Fruit fly (Drosophila melanogaster) whole organism, embryonic: Measurements from ENCODE around the gene Ac13E.

Source experiments
- Ada2b ChIP-seq: fragments of 200-800 bp; sonication (Bioruptor generic); IDR thresholded peaks from 2 replicates; pipeline ENCODE4 v1.3.6; 2022; ENCODE audit warnings: missing biosample characterization, missing genetic modification characterization
- CG12236 ChIP-seq: fragments of 200-800 bp; sonication (Bioruptor generic); optimal IDR thresholded peaks from 2 replicates; lab custom pipeline; 2016; ENCODE audit warnings: missing biosample characterization, missing genetic modification characterization
- CG13775 ChIP-seq: fragments of 200-800 bp; sonication (Bioruptor generic); optimal IDR thresholded peaks from 3 replicates; lab custom pipeline; 2017; ENCODE audit warnings: missing biosample characterization, mild to moderate bottlenecking, missing genetic modification characterization
- CG15011 ChIP-seq: fragments of 200-800 bp; sonication (Bioruptor generic); optimal IDR thresholded peaks from 3 replicates; lab custom pipeline; 2018; ENCODE audit warnings: missing biosample characterization, mild to moderate bottlenecking, missing genetic modification characterization
- CG15073 ChIP-seq: fragments of 200-800 bp; sonication (Bioruptor generic); optimal IDR thresholded peaks from 2 replicates; lab custom pipeline; 2016; ENCODE audit warnings: missing biosample characterization, missing genetic modification characterization
- CG3065 ChIP-seq: fragments of 200-800 bp; sonication (Bioruptor generic); optimal IDR thresholded peaks from 2 replicates; lab custom pipeline; 2016; ENCODE audit warnings: missing biosample characterization, missing genetic modification characterization
- CG31365 ChIP-seq: fragments of 200-800 bp; sonication (Bioruptor generic); optimal IDR thresholded peaks from 2 replicates; lab custom pipeline; 2018; ENCODE audit warnings: missing biosample characterization, mild to moderate bottlenecking, missing genetic modification characterization
- CG32532 ChIP-seq: fragments of 200-800 bp; sonication (Bioruptor generic); IDR thresholded peaks from 2 replicates; pipeline ENCODE4 v1.3.6; 2022; ENCODE audit warnings: missing biosample characterization, missing genetic modification characterization
- CG34376 ChIP-seq: fragments of 200-800 bp; sonication (Bioruptor generic); optimal IDR thresholded peaks from 2 replicates; lab custom pipeline; 2018; ENCODE audit warnings: missing biosample characterization, mild to moderate bottlenecking, missing genetic modification characterization
- CG3838 ChIP-seq: fragments of 200-800 bp; sonication (Bioruptor generic); optimal IDR thresholded peaks from 3 replicates; lab custom pipeline; 2016; ENCODE audit warnings: missing biosample characterization, missing genetic modification characterization
- CG6175 ChIP-seq: fragments of 200-800 bp; sonication (Bioruptor generic); IDR thresholded peaks from 3 replicates; pipeline ENCODE4 v1.3.6; 2022; ENCODE audit warnings: missing biosample characterization, missing genetic modification characterization
- CG6683 ChIP-seq: fragments of 200-800 bp; sonication (Bioruptor generic); optimal IDR thresholded peaks from 2 replicates; lab custom pipeline; 2017; ENCODE audit warnings: missing biosample characterization, mild to moderate bottlenecking, missing genetic modification characterization, missing genetic modification reagents
- CG6854 ChIP-seq: fragments of 200-800 bp; sonication (Bioruptor generic); optimal IDR thresholded peaks from 3 replicates; lab custom pipeline; 2017; ENCODE audit warnings: missing biosample characterization, mild to moderate bottlenecking, missing genetic modification characterization
- CG7963 ChIP-seq: fragments of 200-800 bp; sonication (Bioruptor generic); IDR thresholded peaks from 3 replicates; pipeline ENCODE4 v1.3.6; 2022; ENCODE audit warnings: missing biosample characterization, missing genetic modification characterization; ENCODE audit not compliant: partially characterized antibody
- CG9609 ChIP-seq: fragments of 200-800 bp; sonication (Bioruptor generic); optimal IDR thresholded peaks from 3 replicates; lab custom pipeline; 2016; ENCODE audit warnings: missing biosample characterization, missing genetic modification characterization
- Deaf1 ChIP-seq: fragments of 200-800 bp; optimal IDR thresholded peaks from 3 replicates; lab custom pipeline; 2019; ENCODE audit warnings: missing biosample characterization, mild to moderate bottlenecking, missing genetic modification characterization, moderate library complexity
- Doc3 ChIP-seq: fragments of 200-800 bp; sonication (Bioruptor generic); IDR thresholded peaks from 3 replicates; pipeline ENCODE4 v1.3.6; 2022; ENCODE audit warnings: missing biosample characterization, missing genetic modification characterization; ENCODE audit not compliant: partially characterized antibody
- Lpt ChIP-seq: fragments of >200 bp; optimal IDR thresholded peaks from 2 replicates; lab custom pipeline; 2018; ENCODE audit warnings: missing biosample characterization, missing genetic modification characterization
- Meics ChIP-seq: fragments of 200-800 bp; sonication (Bioruptor generic); optimal IDR thresholded peaks from 2 replicates; lab custom pipeline; 2017; ENCODE audit warnings: missing biosample characterization, mild to moderate bottlenecking, missing genetic modification characterization
- NC2α ChIP-seq: fragments of 200-800 bp; sonication (Bioruptor generic); optimal IDR thresholded peaks from 2 replicates; lab custom pipeline; 2016; ENCODE audit warnings: missing biosample characterization, missing genetic modification characterization
- Opbp ChIP-seq: fragments of 200-800 bp; sonication (Bioruptor generic); IDR thresholded peaks from 3 replicates; pipeline ENCODE4 v1.3.6; 2022; ENCODE audit warnings: missing biosample characterization, missing genetic modification characterization; ENCODE audit not compliant: partially characterized antibody
- Sry-δ ChIP-seq: fragments of 200-800 bp; sonication (Bioruptor generic); optimal IDR thresholded peaks from 2 replicates; lab custom pipeline; 2016; ENCODE audit warnings: missing biosample characterization, missing genetic modification characterization
- ab ChIP-seq: fragments of 200-800 bp; sonication (Bioruptor generic); optimal IDR thresholded peaks from 2 replicates; lab custom pipeline; 2016; ENCODE audit warnings: missing biosample characterization, missing genetic modification characterization
- az2 ChIP-seq: fragments of 200-800 bp; sonication (Bioruptor generic); optimal IDR thresholded peaks from 3 replicates; lab custom pipeline; 2016; ENCODE audit warnings: missing biosample characterization, missing genetic modification characterization
- bbx ChIP-seq: fragments of 200-800 bp; sonication (Bioruptor generic); IDR thresholded peaks from 2 replicates; pipeline ENCODE4 v1.3.6; 2022; ENCODE audit warnings: missing biosample characterization, missing genetic modification characterization; ENCODE audit not compliant: partially characterized antibody
- bigmax ChIP-seq: fragments of 200-800 bp; sonication (Bioruptor generic); optimal IDR thresholded peaks from 2 replicates; lab custom pipeline; 2018; ENCODE audit warnings: missing biosample characterization, mild to moderate bottlenecking, missing genetic modification characterization
- btn ChIP-seq: fragments of 200-800 bp; sonication (Bioruptor generic); optimal IDR thresholded peaks from 2 replicates; lab custom pipeline; 2016; ENCODE audit warnings: missing biosample characterization, missing genetic modification characterization
- cas ChIP-seq: fragments of 200-800 bp; sonication (Bioruptor generic); IDR thresholded peaks from 2 replicates; pipeline ENCODE4 v1.3.6; 2022; ENCODE audit warnings: missing biosample characterization, missing genetic modification characterization
- emc ChIP-seq: fragments of 200-800 bp; sonication (Bioruptor generic); optimal IDR thresholded peaks from 2 replicates; lab custom pipeline; 2016; ENCODE audit warnings: missing biosample characterization, missing genetic modification characterization
- gce ChIP-seq: fragments of 200-800 bp; sonication (Bioruptor generic); IDR thresholded peaks from 3 replicates; pipeline ENCODE4 v1.3.6; 2022; ENCODE audit warnings: missing biosample characterization, missing genetic modification characterization
- grau ChIP-seq: fragments of 200-800 bp; optimal IDR thresholded peaks from 3 replicates; lab custom pipeline; 2019; ENCODE audit warnings: missing biosample characterization, mild to moderate bottlenecking, missing genetic modification characterization, moderate library complexity
- gro ChIP-seq: fragments of 200-800 bp; sonication (Bioruptor generic); optimal IDR thresholded peaks from 2 replicates; lab custom pipeline; 2016; ENCODE audit warnings: missing biosample characterization, missing genetic modification characterization
- hb ChIP-seq: fragments of 200-800 bp; sonication (Bioruptor generic); IDR thresholded peaks from 3 replicates; pipeline ENCODE4 v1.3.6; 2022; ENCODE audit warnings: missing biosample characterization, missing genetic modification characterization; ENCODE audit not compliant: partially characterized antibody
- hbn ChIP-seq: fragments of 200-800 bp; sonication (Bioruptor generic); IDR thresholded peaks from 2 replicates; pipeline ENCODE4 v1.3.6; 2022; ENCODE audit warnings: missing biosample characterization, missing genetic modification characterization; ENCODE audit not compliant: partially characterized antibody
- her ChIP-seq: fragments of 200-800 bp; sonication (Bioruptor generic); optimal IDR thresholded peaks from 2 replicates; lab custom pipeline; 2016; ENCODE audit warnings: missing biosample characterization, missing genetic modification characterization
- hkb ChIP-seq, 2 experiments: fragments of 200-800 bp in 1 of 2; fragments of >200 bp in 1 of 2; sonication (Bioruptor generic) in 1 of 2; IDR thresholded peaks in 1 of 2; optimal IDR thresholded peaks in 1 of 2; 2 replicates each; pipeline versions ENCODE4 v1.3.6 to Lab custom; 2017 to 2022; ENCODE audit warnings: missing biosample characterization in 1 of 2, missing genetic modification characterization in 1 of 2
- insv ChIP-seq, 2 experiments: fragments of 200-800 bp; sonication (Bioruptor generic); optimal IDR thresholded peaks; 3 replicates each; lab custom pipeline; 2016 to 2018; ENCODE audit warnings: missing biosample characterization in 2 of 2, missing genetic modification characterization in 2 of 2
- jigr1 ChIP-seq: fragments of 200-800 bp; sonication (Bioruptor generic); IDR thresholded peaks from 3 replicates; pipeline ENCODE4 v1.3.6; 2022; ENCODE audit warnings: missing biosample characterization, missing genetic modification characterization
- jumu ChIP-seq: fragments of 200-800 bp; sonication (Bioruptor generic); optimal IDR thresholded peaks from 3 replicates; lab custom pipeline; 2016; ENCODE audit warnings: missing biosample characterization, missing genetic modification characterization
- kni ChIP-seq: fragments of 200-800 bp; sonication (Bioruptor generic); optimal IDR thresholded peaks from 3 replicates; lab custom pipeline; 2017; ENCODE audit warnings: mild to moderate bottlenecking, missing biosample characterization, missing genetic modification reagents, missing genetic modification characterization
- lov ChIP-seq, 2 experiments: fragments of 200-800 bp in 1 of 2; fragments of >200 bp in 1 of 2; sonication (Bioruptor generic) in 1 of 2; IDR thresholded peaks in 1 of 2; optimal IDR thresholded peaks in 1 of 2; 2 replicates in 1 of 2; 3 replicates in 1 of 2; pipeline versions ENCODE4 v1.3.6 to Lab custom; 2017 to 2022; ENCODE audit warnings: missing biosample characterization in 1 of 2, missing genetic modification characterization in 1 of 2
- mam ChIP-seq: fragments of 200-800 bp; sonication (Bioruptor generic); optimal IDR thresholded peaks from 3 replicates; lab custom pipeline; 2016; ENCODE audit warnings: missing biosample characterization, missing genetic modification characterization
- ranshi ChIP-seq: fragments of 200-800 bp; sonication (Bioruptor generic); IDR thresholded peaks from 2 replicates; pipeline ENCODE4 v1.3.6; 2022; ENCODE audit warnings: missing biosample characterization, missing genetic modification characterization
- sens-2 ChIP-seq: fragments of 200-800 bp; sonication (Bioruptor generic); IDR thresholded peaks from 2 replicates; pipeline ENCODE4 v1.3.6; 2022; ENCODE audit warnings: missing biosample characterization, missing genetic modification characterization
- seq ChIP-seq: fragments of 200-800 bp; sonication (Bioruptor generic); IDR thresholded peaks from 2 replicates; pipeline ENCODE4 v1.3.6; 2022; ENCODE audit warnings: missing biosample characterization, missing genetic modification characterization
- slbo ChIP-seq: fragments of 200-800 bp; sonication (Bioruptor generic); IDR thresholded peaks from 2 replicates; pipeline ENCODE4 v1.3.6; 2022; ENCODE audit warnings: missing biosample characterization, missing genetic modification characterization
- sna ChIP-seq: fragments of 200-800 bp; sonication (Bioruptor generic); IDR thresholded peaks from 2 replicates; pipeline ENCODE4 v1.3.6; 2022; ENCODE audit warnings: missing biosample characterization, missing genetic modification characterization; ENCODE audit not compliant: partially characterized antibody
- tap ChIP-seq: fragments of 200-800 bp; optimal IDR thresholded peaks from 3 replicates; lab custom pipeline; 2019; ENCODE audit warnings: missing biosample characterization, mild to moderate bottlenecking, missing genetic modification characterization, moderate library complexity
- tna ChIP-seq: fragments of 200-800 bp; sonication (Bioruptor generic); IDR thresholded peaks from 2 replicates; pipeline ENCODE4 v1.3.6; 2022; ENCODE audit warnings: missing biosample characterization, missing genetic modification characterization; ENCODE audit not compliant: partially characterized antibody
- yki ChIP-seq: fragments of >200 bp; optimal IDR thresholded peaks from 3 replicates; lab custom pipeline; 2018
- zf30C ChIP-seq: fragments of 200-800 bp; sonication (Bioruptor generic); optimal IDR thresholded peaks from 3 replicates; lab custom pipeline; 2018; ENCODE audit warnings: missing biosample characterization, mild to moderate bottlenecking, missing genetic modification characterization

The Ac13E gene

DNA sequence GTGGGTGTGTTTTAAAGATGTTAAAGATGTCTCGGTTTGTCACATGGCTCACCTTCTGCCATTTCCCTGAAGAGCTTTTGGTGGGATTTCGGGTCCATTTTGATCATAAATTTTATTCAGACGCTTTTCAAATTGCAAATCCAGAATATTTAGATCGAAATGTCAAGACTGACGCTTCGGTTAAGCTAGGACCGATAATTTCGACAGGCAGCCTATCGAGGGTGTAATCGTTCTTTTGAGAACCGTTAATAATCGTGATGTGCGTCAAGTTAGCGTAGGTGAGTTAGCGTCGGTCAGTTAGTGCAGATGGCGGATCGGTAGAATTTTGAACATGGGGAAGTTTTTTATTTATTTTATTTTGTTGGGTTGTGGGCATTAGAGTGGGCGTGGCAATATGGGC is 21.5 kb upstream of the Ac13E start, which contains the start of gene CG42299 (continued):
- TF ChIP-seq zf30C (GFP tag; lab: Kevin White, UChicago) = no peak
- no peak for TF ChIP-seq sens-2 (GFP tag; lab: Robert Waterston, UW)
- TF ChIP-seq hkb (optimal IDR thresholded peaks at IDR 0.05; lab: Kevin White, UChicago) = no peak
- TF ChIP-seq hkb (GFP tag; IDR thresholded peaks at IDR 0.05; lab: Robert Waterston, UW) = no peak
- TF ChIP-seq Lpt (GFP tag; lab: Kevin White, UChicago) = no peak
- TF ChIP-seq Doc3 = 0 out of 3 replicates have a peak, but pooled peaks have one; percentile 11
- TF ChIP-seq cas (GFP tag; lab: Robert Waterston, UW) = no peak
- TF ChIP-seq mam (GFP tag; lab: Kevin White, UChicago) = no peak
- TF ChIP-seq seq (GFP tag; lab: Robert Waterston, UW) = no peak
- no peak for TF ChIP-seq CG31365 (tag; lab: Kevin White, UChicago)
- no peak for TF ChIP-seq Deaf1 (tag; lab: Kevin White, UChicago)
- peak; percentile 77; the same call in 2 of the 3 replicates for TF ChIP-seq Opbp
- TF ChIP-seq gro = no peak
- TF ChIP-seq tna = peak; percentile 71
- no peak for TF ChIP-seq slbo (GFP tag; lab: Robert Waterston, UW)
- TF ChIP-seq lov (optimal IDR thresholded peaks at IDR 0.05; lab: Kevin White, UChicago) = no peak
- TF ChIP-seq lov (GFP tag; IDR thresholded peaks at IDR 0.05; lab: Robert Waterston, UW) = no peak
- TF ChIP-seq tap (tag; lab: Kevin White, UChicago) = no peak
- no peak for TF ChIP-seq az2 (GFP tag; lab: Kevin White, UChicago)
- TF ChIP-seq NC2α (GFP tag; lab: Kevin White, UChicago) = no peak
- peak; percentile 76 for TF ChIP-seq CG7963 (GFP tag; lab: Robert Waterston, UW)
- no peak for TF ChIP-seq Meics (GFP tag; lab: Kevin White, UChicago)
- no peak for TF ChIP-seq gce
- no peak for TF ChIP-seq ab (GFP tag; lab: Kevin White, UChicago)
- no peak for TF ChIP-seq sna (GFP tag; lab: Robert Waterston, UW)
- TF ChIP-seq grau (tag; lab: Kevin White, UChicago) = no peak
- TF ChIP-seq ranshi (GFP tag; lab: Robert Waterston, UW) = no peak
- no peak for TF ChIP-seq CG6683 (GFP tag; lab: Kevin White, UChicago)
- no peak for TF ChIP-seq btn
- TF ChIP-seq insv (GFP tag; optimal IDR thresholded peaks at IDR 0.05; lab: Kevin White, UChicago) = no peak
- TF ChIP-seq hb (GFP tag; lab: Robert Waterston, UW) = peak; percentile 66; the same call in 2 of the 3 replicates
- TF ChIP-seq her (GFP tag; lab: Kevin White, UChicago) = no peak
- no peak for TF ChIP-seq CG15073 (GFP tag; lab: Kevin White, UChicago)
- TF ChIP-seq bigmax (GFP tag; lab: Kevin White, UChicago) = no peak
- no peak for TF ChIP-seq kni (GFP tag; lab: Kevin White, UChicago)
- TF ChIP-seq yki = no peak
- no peak for TF ChIP-seq jumu (GFP tag; lab: Kevin White, UChicago)
- TF ChIP-seq CG15011 = no peak
- no peak for TF ChIP-seq hbn (GFP tag; lab: Robert Waterston, UW)
- TF ChIP-seq CG6854 = no peak
- no peak for TF ChIP-seq CG3065 (GFP tag; lab: Kevin White, UChicago)
- no peak for TF ChIP-seq CG9609 (GFP tag; lab: Kevin White, UChicago)
- no peak for TF ChIP-seq Ada2b (GFP tag; lab: Robert Waterston, UW)
- TF ChIP-seq CG3838 (GFP tag; lab: Kevin White, UChicago) = no peak
- TF ChIP-seq CG34376 (GFP tag; lab: Kevin White, UChicago) = no peak
- peak; percentile 13 for TF ChIP-seq Sry-δ
- TF ChIP-seq CG32532 (GFP tag; lab: Robert Waterston, UW) = no peak
- TF ChIP-seq emc (GFP tag; lab: Kevin White, UChicago) = no peak
- TF ChIP-seq CG12236 (GFP tag; lab: Kevin White, UChicago) = no peak
- no peak for TF ChIP-seq CG13775 (GFP tag; lab: Kevin White, UChicago)
- TF ChIP-seq bbx (GFP tag; lab: Robert Waterston, UW) = peak; percentile 67
- TF ChIP-seq CG6175 (GFP tag; lab: Robert Waterston, UW) = no peak
- TF ChIP-seq jigr1 (GFP tag; lab: Robert Waterston, UW) = no peak
